Worm (Caenorhabditis elegans): ENCODE data around the gene srd-48.

The srd-48 gene

DNA sequence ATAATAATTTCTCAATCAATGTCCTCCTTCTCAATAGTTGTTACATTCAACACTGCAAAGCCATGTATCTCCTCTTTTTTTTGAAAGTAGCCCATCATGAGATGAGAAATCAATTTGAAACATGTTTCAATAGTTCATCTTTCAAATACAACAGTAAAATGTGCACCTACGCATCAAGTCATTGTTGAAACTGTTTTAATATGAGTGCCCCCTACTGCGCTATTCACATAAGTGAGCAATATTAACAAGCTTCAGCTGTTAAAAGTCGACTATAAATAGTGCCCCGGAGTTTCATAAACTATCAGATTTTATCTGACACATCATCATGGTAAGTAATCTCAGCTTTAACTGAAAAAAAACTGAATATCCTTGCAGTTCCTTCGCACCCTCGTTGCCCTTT is 24.5 kb downstream of the srd-48 start, which contains the start of the genes nspc-15 and F19H6.6:
nspc-15 (plus strand) TSS at position 301 of the 400 bp plus-strand sequence.
F19H6.6 (plus strand) TSS at position 384 of the 400 bp plus-strand sequence.
- TF ChIP-seq ekl-4 (GFP tag; IDR thresholded peaks at IDR 0.05) (no peak), ceh-27 (GFP tag; optimal IDR thresholded peaks at IDR 0.05) (no peak), F37B4.10 (GFP tag; IDR thresholded peaks at IDR 0.05) (no peak), hrde-1 (tag; optimal IDR thresholded peaks at IDR 0.05; ENCODE audit: borderline replicate concordance) (no peak), B0261.1 (tag; optimal IDR thresholded peaks at IDR 0.05) (no peak), pbrm-1 (GFP tag; IDR thresholded peaks at IDR 0.05) (no peak), hlh-12 (tag; optimal IDR thresholded peaks at IDR 0.05) (no peak), pha-4 (tag; optimal IDR thresholded peaks at IDR 0.05) (no peak), F55B11.4 (tag; optimal IDR thresholded peaks at IDR 0.05; ENCODE audit: borderline replicate concordance, insufficient read depth) (no peak), ceh-40 (GFP tag; IDR thresholded peaks at IDR 0.05) (no peak), bed-1 (GFP tag; IDR thresholded peaks at IDR 0.05) (no peak), hmg-1.2 (GFP tag; IDR thresholded peaks at IDR 0.05) (no peak)

- TF ChIP-seq B0035.1 (tag; optimal IDR thresholded peaks at IDR 0.05) (peak; percentile 95), attf-6 (GFP tag; IDR thresholded peaks at IDR 0.05) (no peak), ztf-22 (GFP tag; optimal IDR thresholded peaks at IDR 0.05) (peak; percentile 67), ceh-58 (GFP tag; IDR thresholded peaks at IDR 0.05) (no peak), F57A8.1 (GFP tag; optimal IDR thresholded peaks at IDR 0.05) (peak; percentile 85), fkh-3 (tag; optimal IDR thresholded peaks at IDR 0.05) (no peak), lin-54 (GFP tag; optimal IDR thresholded peaks at IDR 0.05) (peak; percentile 88), D2030.7 (GFP tag; IDR thresholded peaks at IDR 0.05) (no peak), rpc-1 (optimal IDR thresholded peaks at IDR 0.05) (peak; percentile 15), rpc-1 (tag; optimal IDR thresholded peaks at IDR 0.05) (no peak), cebp-1 (GFP tag; IDR thresholded peaks at IDR 0.05) (peak; percentile 78), cebp-1 (tag; optimal IDR thresholded peaks at IDR 0.05) (peak; percentile 96), efl-1 (GFP tag; optimal IDR thresholded peaks at IDR 0.05) (no peak), hrde-1 (tag; optimal IDR thresholded peaks at IDR 0.05; ENCODE audit: borderline replicate concordance) (peak; percentile 51), F37B4.10 (GFP tag; IDR thresholded peaks at IDR 0.05) (no peak), C17E4.6 (GFP tag; IDR thresholded peaks at IDR 0.05) (peak; percentile 77), dpff-1 (tag; optimal IDR thresholded peaks at IDR 0.05) (peak; percentile 86), snpc-4 (GFP tag; optimal IDR thresholded peaks at IDR 0.05) (peak; percentile 51), snpc-4 (tag; optimal IDR thresholded peaks at IDR 0.05) (peak; percentile 71 to 86 (median 82)), ekl-4 (GFP tag; IDR thresholded peaks at IDR 0.05) (peak; percentile 73), nhr-90 (tag; optimal IDR thresholded peaks at IDR 0.05) (peak; percentile 91), ztf-28 (GFP tag; IDR thresholded peaks at IDR 0.05) (no peak), Y53G8AR.9 (GFP tag; conservative IDR thresholded peaks at IDR 0.05) (peak; percentile 97), T07F8.4 (tag; optimal IDR thresholded peaks at IDR 0.05) (peak; percentile 85), unc-62 (GFP tag; optimal IDR thresholded peaks at IDR 0.05) (no peak), lir-1 (GFP tag; conservative IDR thresholded peaks at IDR 0.05) (peak; percentile 81), madf-3 (GFP tag; IDR thresholded peaks at IDR 0.05) (peak; percentile 72), rec-8 (tag; optimal IDR thresholded peaks at IDR 0.05) (peak in 1 of 2 experiments; percentile 47), K12H6.12 (tag; optimal IDR thresholded peaks at IDR 0.05) (peak; percentile 96), B0336.3 (GFP tag; IDR thresholded peaks at IDR 0.05) (peak; percentile 99), hlh-12 (tag; optimal IDR thresholded peaks at IDR 0.05) (no peak), Y56A3A.18 (GFP tag; IDR thresholded peaks at IDR 0.05) (peak; percentile 98), tlf-1 (GFP tag; optimal IDR thresholded peaks at IDR 0.05) (peak; percentile 97), hmg-20 (GFP tag; IDR thresholded peaks at IDR 0.05) (peak; percentile 91), madf-10 (tag; optimal IDR thresholded peaks at IDR 0.05) (peak; percentile 96), lag-1 (GFP tag; IDR thresholded peaks at IDR 0.05) (peak; percentile 84; the same call in 1 of the 2 replicates), ceh-100 (GFP tag; IDR thresholded peaks at IDR 0.05) (peak; percentile 74), nhr-120 (GFP tag; IDR thresholded peaks at IDR 0.05) (no peak), pbrm-1 (GFP tag; IDR thresholded peaks at IDR 0.05) (peak; percentile 90), aptf-2 (GFP tag; conservative IDR thresholded peaks at IDR 0.05) (no peak)
Observed at ce11 chrX:12362951-12363486, 27.1 kb downstream of the srd-48 start.

Measured in whole organism, young adult.